Fruit fly (Drosophila melanogaster): ENCODE measurements around the gene CG12071.

DNA sequence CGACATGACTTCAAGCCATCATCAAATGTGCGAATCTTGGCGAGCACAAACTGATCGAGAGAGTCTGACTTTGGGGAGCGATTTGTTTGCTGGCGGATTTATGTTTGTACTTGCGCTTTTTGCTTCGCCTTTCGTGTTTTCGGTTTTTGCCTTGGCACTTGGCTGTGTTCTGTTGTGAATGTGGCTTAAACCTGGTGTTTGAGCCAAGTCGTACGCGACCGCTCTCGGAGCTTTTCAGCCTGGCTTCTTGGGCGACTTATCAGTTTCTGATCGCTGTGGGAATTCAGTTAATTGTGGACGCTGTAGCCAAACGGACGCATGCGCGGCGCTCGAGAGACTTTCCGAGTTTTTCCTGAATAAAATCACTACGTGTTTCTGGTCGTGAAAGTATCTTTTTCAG lies 53.3 kb downstream of the CG12071 start, which contains the start of gene CG15544:
- no peak for TF ChIP-seq CG13894 (tag; optimal IDR thresholded peaks at IDR 0.05)
- TF ChIP-seq psq (GFP tag; optimal IDR thresholded peaks at IDR 0.05): no peak
- TF ChIP-seq CG3995 (GFP tag; optimal IDR thresholded peaks at IDR 0.05): no peak
- no peak for TF ChIP-seq CG10147 (GFP tag; optimal IDR thresholded peaks at IDR 0.05)
- TF ChIP-seq CTCF (GFP tag; optimal IDR thresholded peaks at IDR 0.05): no peak
- TF ChIP-seq CG32772 (GFP tag; IDR thresholded peaks at IDR 0.05): no peak
- TF ChIP-seq CG18262 (tag; optimal IDR thresholded peaks at IDR 0.05): no peak
- TF ChIP-seq Trl (optimal IDR thresholded peaks at IDR 0.05): no peak
- no peak for TF ChIP-seq Trl (GFP tag; optimal IDR thresholded peaks at IDR 0.05)
- TF ChIP-seq CG34224 (GFP tag; IDR thresholded peaks at IDR 0.05; ENCODE audit: partially characterized antibody): no peak
- TF ChIP-seq D (optimal IDR thresholded peaks at IDR 0.05): no peak
- TF ChIP-seq D (GFP tag; optimal IDR thresholded peaks at IDR 0.05): no peak
